Worm (Caenorhabditis elegans) whole organism, L3 larva: ENCODE data around the gene exos-9.

ENCODE experiments used
- ZK546.5 ChIP-seq: sonication (generic microtip); optimal IDR thresholded peaks from 2 replicates; lab custom pipeline; 2017; ENCODE audit warnings: missing biosample characterization, missing genetic modification characterization
- mdl-1 ChIP-seq: fragments of 150-350 bp; optimal IDR thresholded peaks from 2 replicates; lab custom pipeline; 2014; ENCODE audit warnings: missing biosample characterization, missing genetic modification characterization
- nfya-1 ChIP-seq: sonication (generic microtip); optimal IDR thresholded peaks from 2 replicates; lab custom pipeline; 2017; ENCODE audit warnings: missing genetic modification characterization, mild to moderate bottlenecking, missing compliant biosample characterization, antibody characterized with exemption, moderate library complexity; ENCODE audit not compliant: insufficient read depth
- nhr-11 ChIP-seq: fragments of 150-350 bp; optimal IDR thresholded peaks from 2 replicates; lab custom pipeline; 2014; ENCODE audit warnings: missing biosample characterization, missing genetic modification characterization
- nhr-12 ChIP-seq: fragments of 150-350 bp; optimal IDR thresholded peaks from 2 replicates; lab custom pipeline; 2014; ENCODE audit warnings: missing biosample characterization, missing genetic modification characterization
- nhr-25 ChIP-seq: sonication (generic microtip); optimal IDR thresholded peaks from 2 replicates; lab custom pipeline; 2017; ENCODE audit warnings: missing biosample characterization, missing genetic modification characterization
- pha-4 ChIP-seq: fragments of 150-350 bp; optimal IDR thresholded peaks from 2 replicates; lab custom pipeline; 2014; ENCODE audit warnings: missing biosample characterization, missing genetic modification reagents, missing genetic modification characterization
- unc-62 ChIP-seq: fragments of 150-350 bp; sonication (generic microtip); optimal IDR thresholded peaks from 4 replicates; lab custom pipeline; 2014; ENCODE audit warnings: missing biosample characterization, missing genetic modification reagents, missing genetic modification characterization

DNA sequence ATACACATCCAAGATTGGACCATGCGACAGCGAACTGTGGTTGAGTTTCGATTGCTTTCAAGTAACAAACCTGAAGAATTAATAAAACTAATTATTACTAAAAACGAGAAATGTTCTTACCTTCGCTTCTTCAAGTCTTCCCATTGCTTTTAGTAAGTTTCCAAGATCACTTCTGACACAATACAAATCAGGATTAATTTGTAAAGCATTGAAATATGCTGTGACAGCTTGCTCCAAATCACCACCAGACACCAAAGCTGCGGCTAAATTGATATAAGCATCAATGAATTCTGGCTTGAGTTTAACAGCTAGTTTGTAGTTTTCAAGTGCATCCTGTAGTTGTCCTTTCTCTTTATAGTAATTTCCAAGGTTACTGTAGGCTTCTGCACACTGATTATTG lies 47.7 kb downstream of the exos-9 start:
- TF ChIP-seq nhr-11 (tag; lab: Kevin White, UChicago) = no peak
- no peak for TF ChIP-seq pha-4 (tag; lab: Kevin White, UChicago)
- no peak for TF ChIP-seq ZK546.5 (tag; lab: Kevin White, UChicago)
- TF ChIP-seq nfya-1 (tag; lab: Kevin White, UChicago) = no peak
- no peak for TF ChIP-seq unc-62 (GFP tag; lab: Kevin White, UChicago)
- no peak for TF ChIP-seq nhr-12 (tag; lab: Kevin White, UChicago)
- TF ChIP-seq nhr-25 (tag; lab: Kevin White, UChicago) = no peak
- no peak for TF ChIP-seq mdl-1 (tag; lab: Kevin White, UChicago)
